Fruit fly (Drosophila melanogaster): ENCODE data around the gene CG10469.

The CG10469 gene

DNA sequence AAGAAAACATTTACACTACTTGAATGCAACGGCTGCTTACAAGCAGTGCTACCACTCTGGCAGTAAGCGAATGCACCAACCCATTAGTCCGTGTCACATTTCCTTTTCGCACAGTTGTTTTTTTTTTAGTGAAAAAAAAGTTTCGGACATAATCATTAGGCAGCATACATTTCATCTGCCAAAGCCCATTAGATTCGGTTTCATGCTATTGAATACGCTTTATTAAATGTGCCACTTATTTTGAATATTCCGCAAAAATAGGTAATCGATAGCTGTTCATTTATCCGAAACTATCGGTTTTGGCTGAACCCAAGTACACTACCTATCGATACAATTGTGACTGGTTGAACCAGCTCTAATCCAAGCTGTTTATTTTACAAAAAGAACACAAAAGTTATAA lies 38.3 kb downstream of the CG10469 start, which contains the start of gene tant (continued):
- TF ChIP-seq Atf-2 (GFP tag; optimal IDR thresholded peaks at IDR 0.05) (no peak), CG31224 (GFP tag; IDR thresholded peaks at IDR 0.05) (no peak), fd64A (GFP tag; optimal IDR thresholded peaks at IDR 0.05) (no peak), CG3163 (GFP tag; optimal IDR thresholded peaks at IDR 0.05) (no peak), CG5245 (GFP tag; optimal IDR thresholded peaks at IDR 0.05) (no peak), pzg (GFP tag; optimal IDR thresholded peaks at IDR 0.05) (peak; percentile 76), sisA (GFP tag; IDR thresholded peaks at IDR 0.05) (no peak), Neu2 (GFP tag; optimal IDR thresholded peaks at IDR 0.05; ENCODE audit: borderline replicate concordance) (no peak), sd (tag; optimal IDR thresholded peaks at IDR 0.05) (no peak), CG14860 (GFP tag; IDR thresholded peaks at IDR 0.05; ENCODE audit: partially characterized antibody) (peak; percentile 86), CG34422 (GFP tag; IDR thresholded peaks at IDR 0.05) (no peak), CG10654 (GFP tag; optimal IDR thresholded peaks at IDR 0.05) (no peak), CG9876 (GFP tag; optimal IDR thresholded peaks at IDR 0.05) (peak; percentile 36), crp (GFP tag; optimal IDR thresholded peaks at IDR 0.05) (peak in 1 of 2 experiments; percentile 41), Poxn (GFP tag; IDR thresholded peaks at IDR 0.05) (no peak), CG8924 (tag; optimal IDR thresholded peaks at IDR 0.05) (no peak), Sox102F (GFP tag; optimal IDR thresholded peaks at IDR 0.05) (no peak), BtbVII (GFP tag; optimal IDR thresholded peaks at IDR 0.05) (no peak), CkIIα-i1 (GFP tag; IDR thresholded peaks at IDR 0.05) (no peak), tap (tag; optimal IDR thresholded peaks at IDR 0.05) (no peak), bigmax (GFP tag; optimal IDR thresholded peaks at IDR 0.05) (no peak), CG10366 (GFP tag; IDR thresholded peaks at IDR 0.05) (no peak), D19B (GFP tag; optimal IDR thresholded peaks at IDR 0.05) (no peak), ara (GFP tag; IDR thresholded peaks at IDR 0.05) (no peak), CG1647 (GFP tag; optimal IDR thresholded peaks at IDR 0.05) (no peak), Hey (tag; optimal IDR thresholded peaks at IDR 0.05) (no peak), Oli (tag; optimal IDR thresholded peaks at IDR 0.05) (no peak), CG43689 (GFP tag; IDR thresholded peaks at IDR 0.05) (no peak), ato (GFP tag; IDR thresholded peaks at IDR 0.05; ENCODE audit: partially characterized antibody) (peak; percentile 86), Sry-β (GFP tag; optimal IDR thresholded peaks at IDR 0.05) (no peak), CG3281 (GFP tag; optimal IDR thresholded peaks at IDR 0.05) (no peak), jing (GFP tag; optimal IDR thresholded peaks at IDR 0.05) (no peak), CG16779 (GFP tag; IDR thresholded peaks at IDR 0.05) (no peak), CG13624 (GFP tag; optimal IDR thresholded peaks at IDR 0.05) (peak; percentile 2), gt (GFP tag; IDR thresholded peaks at IDR 0.05) (no peak), zf30C (GFP tag; optimal IDR thresholded peaks at IDR 0.05) (no peak), CG17328 (GFP tag; IDR thresholded peaks at IDR 0.05) (no peak), CG12155 (GFP tag; optimal IDR thresholded peaks at IDR 0.05) (no peak), Meics (GFP tag; optimal IDR thresholded peaks at IDR 0.05) (no peak), CG12942 (GFP tag; optimal IDR thresholded peaks at IDR 0.05) (no peak), NC2β (GFP tag; optimal IDR thresholded peaks at IDR 0.05) (no peak), CG6175 (GFP tag; IDR thresholded peaks at IDR 0.05) (no peak), Dip2 (GFP tag; IDR thresholded peaks at IDR 0.05) (no peak), CG11695 (GFP tag; IDR thresholded peaks at IDR 0.05) (no peak), HLHmδ (GFP tag; optimal IDR thresholded peaks at IDR 0.05) (no peak), h (optimal IDR thresholded peaks at IDR 0.05) (no peak), CG6683 (GFP tag; optimal IDR thresholded peaks at IDR 0.05) (no peak), Ets65A (GFP tag) (peak; percentile 96), fd102C (GFP tag; optimal IDR thresholded peaks at IDR 0.05) (no peak), CG6272 (GFP tag; IDR thresholded peaks at IDR 0.05) (no peak), bbx (GFP tag; IDR thresholded peaks at IDR 0.05; ENCODE audit: partially characterized antibody) (peak; percentile 85), lov (optimal IDR thresholded peaks at IDR 0.05) (no peak), lov (GFP tag; IDR thresholded peaks at IDR 0.05) (no peak)
